Fruit fly (Drosophila melanogaster) whole organism, embryonic: ENCODE measurements around the gene CG31627.

Experiments
- BEAF-32 ChIP-seq: fragments of 200-800 bp; sonication (Bioruptor generic); optimal IDR thresholded peaks from 3 replicates; lab custom pipeline; 2017; ENCODE audit warnings: missing biosample characterization, missing genetic modification characterization, mild to moderate bottlenecking, moderate library complexity, missing genetic modification reagents
- CG12155 ChIP-seq: fragments of 200-800 bp; sonication (Bioruptor generic); optimal IDR thresholded peaks from 3 replicates; lab custom pipeline; 2016; ENCODE audit warnings: missing biosample characterization, missing genetic modification characterization
- CG12391 ChIP-seq: fragments of 200-800 bp; sonication (Bioruptor generic); optimal IDR thresholded peaks from 3 replicates; lab custom pipeline; 2018; ENCODE audit warnings: missing biosample characterization, mild to moderate bottlenecking, missing genetic modification characterization, moderate library complexity
- CG12659 ChIP-seq: fragments of 200-800 bp; sonication (Bioruptor generic); optimal IDR thresholded peaks from 3 replicates; lab custom pipeline; 2017; ENCODE audit warnings: mild to moderate bottlenecking, missing biosample characterization, missing genetic modification reagents, missing genetic modification characterization
- CG13424 ChIP-seq: fragments of 200-800 bp; sonication (Bioruptor generic); optimal IDR thresholded peaks from 2 replicates; lab custom pipeline; 2019; ENCODE audit warnings: missing biosample characterization, mild to moderate bottlenecking, missing genetic modification characterization, moderate library complexity
- CG13624 ChIP-seq: fragments of 200-800 bp; sonication (Bioruptor generic); optimal IDR thresholded peaks from 2 replicates; lab custom pipeline; 2016; ENCODE audit warnings: missing biosample characterization, missing genetic modification characterization
- CG15073 ChIP-seq: fragments of 200-800 bp; sonication (Bioruptor generic); optimal IDR thresholded peaks from 2 replicates; lab custom pipeline; 2016; ENCODE audit warnings: missing biosample characterization, missing genetic modification characterization
- CG17328 ChIP-seq: fragments of 200-800 bp; sonication (Bioruptor generic); IDR thresholded peaks from 2 replicates; pipeline ENCODE4 v1.3.6; 2022; ENCODE audit warnings: missing biosample characterization, missing genetic modification characterization
- CG2875 ChIP-seq: fragments of 200-800 bp; sonication (Bioruptor generic); optimal IDR thresholded peaks from 2 replicates; lab custom pipeline; 2017; ENCODE audit warnings: missing biosample characterization, mild to moderate bottlenecking, missing genetic modification characterization, missing genetic modification reagents
- CG31365 ChIP-seq: fragments of 200-800 bp; sonication (Bioruptor generic); optimal IDR thresholded peaks from 2 replicates; lab custom pipeline; 2018; ENCODE audit warnings: missing biosample characterization, mild to moderate bottlenecking, missing genetic modification characterization
- CG34422 ChIP-seq: fragments of 200-800 bp; sonication (Bioruptor generic); IDR thresholded peaks from 3 replicates; pipeline ENCODE4 v1.3.6; 2022; ENCODE audit warnings: missing biosample characterization, missing genetic modification characterization
- CG3838 ChIP-seq: fragments of 200-800 bp; sonication (Bioruptor generic); optimal IDR thresholded peaks from 3 replicates; lab custom pipeline; 2016; ENCODE audit warnings: missing biosample characterization, missing genetic modification characterization
- CG4707 ChIP-seq: fragments of 200-800 bp; sonication (Bioruptor generic); optimal IDR thresholded peaks from 2 replicates; lab custom pipeline; 2018; ENCODE audit warnings: missing biosample characterization, mild to moderate bottlenecking, missing genetic modification characterization, moderate library complexity
- CG4820 ChIP-seq: fragments of 200-800 bp; sonication (Bioruptor generic); optimal IDR thresholded peaks from 3 replicates; lab custom pipeline; 2016; ENCODE audit warnings: missing biosample characterization, missing genetic modification characterization
- CG5180 ChIP-seq: fragments of 200-800 bp; sonication (Bioruptor generic); optimal IDR thresholded peaks from 3 replicates; lab custom pipeline; 2017; ENCODE audit warnings: missing biosample characterization, missing genetic modification characterization, mild to moderate bottlenecking, moderate library complexity, missing genetic modification reagents
- CG6254 ChIP-seq: fragments of 200-800 bp; sonication (Bioruptor generic); optimal IDR thresholded peaks from 3 replicates; lab custom pipeline; 2017; ENCODE audit warnings: mild to moderate bottlenecking, missing biosample characterization, missing genetic modification reagents, missing genetic modification characterization
- CG8281 ChIP-seq: fragments of 200-800 bp; sonication (Bioruptor generic); optimal IDR thresholded peaks from 2 replicates; lab custom pipeline; 2018; ENCODE audit warnings: missing biosample characterization, mild to moderate bottlenecking, missing genetic modification characterization, moderate library complexity
- CG9932 ChIP-seq: fragments of 200-800 bp; sonication (Bioruptor generic); IDR thresholded peaks from 2 replicates; pipeline ENCODE4 v1.3.6; 2022; ENCODE audit warnings: missing biosample characterization, missing genetic modification characterization
- CTCF ChIP-seq: fragments of 200-800 bp; sonication (Bioruptor generic); optimal IDR thresholded peaks from 2 replicates; lab custom pipeline; 2017; ENCODE audit warnings: missing biosample characterization, mild to moderate bottlenecking, missing genetic modification characterization, moderate library complexity
- Camta ChIP-seq: fragments of 200-800 bp; sonication (Bioruptor generic); optimal IDR thresholded peaks from 2 replicates; lab custom pipeline; 2016; ENCODE audit warnings: missing biosample characterization, missing genetic modification characterization
- D19A ChIP-seq: fragments of 200-800 bp; optimal IDR thresholded peaks from 3 replicates; lab custom pipeline; 2019; ENCODE audit warnings: missing biosample characterization, mild to moderate bottlenecking, missing genetic modification characterization, moderate library complexity
- Dad ChIP-seq: fragments of 200-800 bp; sonication (Bioruptor generic); optimal IDR thresholded peaks from 3 replicates; lab custom pipeline; 2016; ENCODE audit warnings: missing biosample characterization, missing genetic modification characterization
- Dip2 ChIP-seq: fragments of 200-800 bp; sonication (Bioruptor generic); IDR thresholded peaks from 2 replicates; pipeline ENCODE4 v1.3.6; 2022; ENCODE audit warnings: missing biosample characterization, missing genetic modification characterization
- Dip3 ChIP-seq: fragments of 200-800 bp; sonication (Bioruptor generic); optimal IDR thresholded peaks from 3 replicates; lab custom pipeline; 2016; ENCODE audit warnings: missing biosample characterization, missing genetic modification characterization
- Ets65A ChIP-seq: fragments of 200-800 bp; sonication (Bioruptor generic); peaks from one replicate; lab custom pipeline; 2016; ENCODE audit warnings: missing biosample characterization, missing genetic modification characterization
- Gsc ChIP-seq: fragments of 200-800 bp; sonication (Bioruptor generic); IDR thresholded peaks from 2 replicates; pipeline ENCODE4 v1.3.6; 2022; ENCODE audit warnings: missing biosample characterization, missing genetic modification characterization
- HLH4C ChIP-seq: fragments of 200-800 bp; sonication (Bioruptor generic); IDR thresholded peaks from 3 replicates; pipeline ENCODE4 v1.3.6; 2022; ENCODE audit warnings: missing biosample characterization, missing genetic modification characterization; ENCODE audit not compliant: partially characterized antibody
- Spps ChIP-seq: fragments of 200-800 bp; sonication (Bioruptor generic); optimal IDR thresholded peaks from 2 replicates; lab custom pipeline; 2018; ENCODE audit warnings: missing biosample characterization, mild to moderate bottlenecking, missing genetic modification characterization
- Sry-δ ChIP-seq: fragments of 200-800 bp; sonication (Bioruptor generic); optimal IDR thresholded peaks from 2 replicates; lab custom pipeline; 2016; ENCODE audit warnings: missing biosample characterization, missing genetic modification characterization
- Stat92E ChIP-seq, 3 experiments: fragments of >200 bp in 2 of 3; fragments of 200-800 bp in 1 of 3; sonication (Bioruptor generic) in 1 of 3; optimal IDR thresholded peaks; 2 replicates each; lab custom pipeline; 2017 to 2019; ENCODE audit warnings: missing biosample characterization in 3 of 3, missing genetic modification characterization in 3 of 3, mild to moderate bottlenecking in 1 of 3, moderate library complexity in 1 of 3
- Usf ChIP-seq: fragments of 200-800 bp; sonication (Bioruptor generic); optimal IDR thresholded peaks from 2 replicates; lab custom pipeline; 2017; ENCODE audit warnings: missing genotype, missing biosample characterization, missing genetic modification characterization
- Xrp1 ChIP-seq: fragments of 200-800 bp; sonication (Bioruptor generic); IDR thresholded peaks from 2 replicates; pipeline ENCODE4 v1.3.6; 2022; ENCODE audit warnings: missing biosample characterization, missing genetic modification characterization
- az2 ChIP-seq: fragments of 200-800 bp; sonication (Bioruptor generic); optimal IDR thresholded peaks from 3 replicates; lab custom pipeline; 2016; ENCODE audit warnings: missing biosample characterization, missing genetic modification characterization
- cas ChIP-seq: fragments of 200-800 bp; sonication (Bioruptor generic); IDR thresholded peaks from 2 replicates; pipeline ENCODE4 v1.3.6; 2022; ENCODE audit warnings: missing biosample characterization, missing genetic modification characterization
- ci ChIP-seq: fragments of 200-800 bp; sonication (Bioruptor generic); IDR thresholded peaks from 3 replicates; pipeline ENCODE4 v1.3.6; 2022; ENCODE audit warnings: missing biosample characterization, missing genetic modification characterization
- dan ChIP-seq: fragments of 200-800 bp; sonication (Bioruptor generic); IDR thresholded peaks from 2 replicates; pipeline ENCODE4 v1.3.6; 2022; ENCODE audit warnings: missing biosample characterization, missing genetic modification characterization
- dm ChIP-seq: fragments of 200-800 bp; sonication (Bioruptor generic); optimal IDR thresholded peaks from 3 replicates; lab custom pipeline; 2016; ENCODE audit warnings: missing biosample characterization, missing genetic modification characterization
- emc ChIP-seq: fragments of 200-800 bp; sonication (Bioruptor generic); optimal IDR thresholded peaks from 2 replicates; lab custom pipeline; 2016; ENCODE audit warnings: missing biosample characterization, missing genetic modification characterization
- eve ChIP-seq, 2 experiments: fragments of >200 bp; optimal IDR thresholded peaks; 2 replicates each; lab custom pipeline; 2017; ENCODE audit warnings: missing biosample characterization in 2 of 2, missing genetic modification characterization in 2 of 2
- fd102C ChIP-seq: fragments of 200-800 bp; sonication (Bioruptor generic); optimal IDR thresholded peaks from 2 replicates; lab custom pipeline; 2018; ENCODE audit warnings: missing biosample characterization, mild to moderate bottlenecking, missing genetic modification characterization, moderate library complexity
- hth ChIP-seq: fragments of >200 bp; optimal IDR thresholded peaks from 2 replicates; lab custom pipeline; 2017; ENCODE audit warnings: inconsistent platforms
- mirr ChIP-seq: fragments of 200-800 bp; sonication (Bioruptor generic); optimal IDR thresholded peaks from 3 replicates; lab custom pipeline; 2018; ENCODE audit warnings: missing biosample characterization, mild to moderate bottlenecking, missing genetic modification characterization
- nerfin-1 ChIP-seq: fragments of 200-800 bp; sonication (Bioruptor generic); optimal IDR thresholded peaks from 3 replicates; lab custom pipeline; 2019; ENCODE audit warnings: missing biosample characterization, mild to moderate bottlenecking, missing genetic modification characterization, moderate library complexity
- pita ChIP-seq: fragments of 200-800 bp; sonication (Bioruptor generic); optimal IDR thresholded peaks from 2 replicates; lab custom pipeline; 2017; ENCODE audit warnings: missing biosample characterization, mild to moderate bottlenecking, missing genetic modification characterization
- sd ChIP-seq: fragments of 200-800 bp; sonication (Bioruptor generic); optimal IDR thresholded peaks from 3 replicates; lab custom pipeline; 2018; ENCODE audit warnings: missing biosample characterization, mild to moderate bottlenecking, missing genetic modification characterization, moderate library complexity
- tap ChIP-seq: fragments of 200-800 bp; optimal IDR thresholded peaks from 3 replicates; lab custom pipeline; 2019; ENCODE audit warnings: missing biosample characterization, mild to moderate bottlenecking, missing genetic modification characterization, moderate library complexity
- tna ChIP-seq: fragments of 200-800 bp; sonication (Bioruptor generic); IDR thresholded peaks from 2 replicates; pipeline ENCODE4 v1.3.6; 2022; ENCODE audit warnings: missing biosample characterization, missing genetic modification characterization; ENCODE audit not compliant: partially characterized antibody
- trh ChIP-seq: fragments of 200-800 bp; sonication (Bioruptor generic); optimal IDR thresholded peaks from 2 replicates; lab custom pipeline; 2016; ENCODE audit warnings: missing biosample characterization, missing genetic modification characterization
- tx ChIP-seq: fragments of 200-800 bp; sonication (Bioruptor generic); optimal IDR thresholded peaks from 2 replicates; lab custom pipeline; 2016; ENCODE audit warnings: missing biosample characterization, missing genetic modification characterization
- unpg ChIP-seq: fragments of 200-800 bp; sonication (Bioruptor generic); optimal IDR thresholded peaks from 3 replicates; lab custom pipeline; 2018; ENCODE audit warnings: missing biosample characterization, mild to moderate bottlenecking, missing genetic modification characterization, moderate library complexity
- zen ChIP-seq: fragments of 200-800 bp; sonication (Bioruptor generic); optimal IDR thresholded peaks from 3 replicates; lab custom pipeline; 2018; ENCODE audit warnings: missing biosample characterization, mild to moderate bottlenecking, missing genetic modification characterization, moderate library complexity
- zen2 ChIP-seq: fragments of 200-800 bp; sonication (Bioruptor generic); IDR thresholded peaks from 3 replicates; pipeline ENCODE4 v1.3.6; 2022; ENCODE audit warnings: missing biosample characterization, missing genetic modification characterization; ENCODE audit not compliant: partially characterized antibody

The CG31627 gene

dm6 chr2L:21169160-21169624 lies 3.8 kb upstream of the CG31627 start (continued):
- TF ChIP-seq CG31365 (tag; lab: Kevin White, UChicago) = no peak
- TF ChIP-seq Dip2 (GFP tag; lab: Robert Waterston, UW) = no peak
- no peak for TF ChIP-seq CG6254
- no peak for TF ChIP-seq CG12659 (GFP tag; lab: Kevin White, UChicago)
- no peak for TF ChIP-seq CG3838
- TF ChIP-seq CG5180 (GFP tag; lab: Kevin White, UChicago) = no peak
- no peak for TF ChIP-seq Usf (GFP tag; lab: Kevin White, UChicago)
- no peak for TF ChIP-seq Camta (GFP tag; lab: Kevin White, UChicago)
- no peak for TF ChIP-seq CG9932 (GFP tag; lab: Robert Waterston, UW)
- no peak for TF ChIP-seq fd102C (GFP tag; lab: Kevin White, UChicago)
- TF ChIP-seq Ets65A (GFP tag; lab: Kevin White, UChicago) = no peak
- no peak for TF ChIP-seq nerfin-1
- TF ChIP-seq unpg (GFP tag; lab: Kevin White, UChicago) = no peak
- no peak for TF ChIP-seq D19A (tag; lab: Kevin White, UChicago)
- TF ChIP-seq Dad (GFP tag; lab: Kevin White, UChicago) = no peak
- TF ChIP-seq Sry-δ (GFP tag; lab: Kevin White, UChicago) = no peak
- TF ChIP-seq CG13424 = no peak
- TF ChIP-seq CG17328 = 0 out of 2 replicates have a peak, but pooled peaks have one; percentile 6
- no peak for TF ChIP-seq CG12391 (tag; lab: Kevin White, UChicago)
- TF ChIP-seq CG4707 (GFP tag; lab: Kevin White, UChicago) = no peak
- TF ChIP-seq dan (GFP tag; lab: Robert Waterston, UW) = no peak
- TF ChIP-seq zen2 (GFP tag; lab: Robert Waterston, UW) = no peak
- no peak for TF ChIP-seq CG4820 (GFP tag; lab: Kevin White, UChicago)
- TF ChIP-seq trh (GFP tag; lab: Kevin White, UChicago) = no peak
- no peak for TF ChIP-seq emc (GFP tag; lab: Kevin White, UChicago)
- TF ChIP-seq Dip3 (GFP tag; lab: Kevin White, UChicago) = no peak
- TF ChIP-seq CG12155 (GFP tag; lab: Kevin White, UChicago) = no peak
- TF ChIP-seq sd = no peak
- no peak for TF ChIP-seq Spps (tag; lab: Kevin White, UChicago)
- TF ChIP-seq zen (tag; lab: Kevin White, UChicago) = no peak
- no peak for TF ChIP-seq CG2875 (GFP tag; lab: Kevin White, UChicago)
- TF ChIP-seq az2 (GFP tag; lab: Kevin White, UChicago) = no peak
- TF ChIP-seq ci (GFP tag; lab: Robert Waterston, UW) = no peak
- TF ChIP-seq HLH4C (GFP tag; lab: Robert Waterston, UW) = no peak
- no peak for TF ChIP-seq CG15073 (GFP tag; lab: Kevin White, UChicago)
- TF ChIP-seq Stat92E (GFP tag; optimal IDR thresholded peaks at IDR 0.05; lab: Kevin White, UChicago) = no peak
- TF ChIP-seq pita = no peak
- TF ChIP-seq CG13624 (GFP tag; lab: Kevin White, UChicago) = no peak
- no peak for TF ChIP-seq BEAF-32 (GFP tag; lab: Kevin White, UChicago)
- TF ChIP-seq dm (GFP tag; lab: Kevin White, UChicago) = no peak
- TF ChIP-seq CTCF (GFP tag; lab: Kevin White, UChicago) = no peak
- TF ChIP-seq tna (GFP tag; lab: Robert Waterston, UW) = no peak
- no peak for TF ChIP-seq tx (GFP tag; lab: Kevin White, UChicago)
- TF ChIP-seq hth (lab: Kevin White, UChicago) = no peak
- TF ChIP-seq CG34422 = peak; percentile 26; the same call in 1 of the 3 replicates
- TF ChIP-seq tap (tag; lab: Kevin White, UChicago) = no peak
- TF ChIP-seq mirr (GFP tag; lab: Kevin White, UChicago) = peak; percentile 24
- TF ChIP-seq Gsc (GFP tag; lab: Robert Waterston, UW) = no peak
- peak; percentile 12; the same call in 1 of the 2 replicates for TF ChIP-seq Xrp1 (GFP tag; lab: Robert Waterston, UW)
- no peak for TF ChIP-seq eve (GFP tag; optimal IDR thresholded peaks at IDR 0.05; lab: Kevin White, UChicago)
- TF ChIP-seq cas (GFP tag; lab: Robert Waterston, UW) = no peak
- TF ChIP-seq CG8281 = no peak
